Worm (Caenorhabditis elegans): Measurements from ENCODE around the gene toca-1.

Gene toca-1

DNA sequence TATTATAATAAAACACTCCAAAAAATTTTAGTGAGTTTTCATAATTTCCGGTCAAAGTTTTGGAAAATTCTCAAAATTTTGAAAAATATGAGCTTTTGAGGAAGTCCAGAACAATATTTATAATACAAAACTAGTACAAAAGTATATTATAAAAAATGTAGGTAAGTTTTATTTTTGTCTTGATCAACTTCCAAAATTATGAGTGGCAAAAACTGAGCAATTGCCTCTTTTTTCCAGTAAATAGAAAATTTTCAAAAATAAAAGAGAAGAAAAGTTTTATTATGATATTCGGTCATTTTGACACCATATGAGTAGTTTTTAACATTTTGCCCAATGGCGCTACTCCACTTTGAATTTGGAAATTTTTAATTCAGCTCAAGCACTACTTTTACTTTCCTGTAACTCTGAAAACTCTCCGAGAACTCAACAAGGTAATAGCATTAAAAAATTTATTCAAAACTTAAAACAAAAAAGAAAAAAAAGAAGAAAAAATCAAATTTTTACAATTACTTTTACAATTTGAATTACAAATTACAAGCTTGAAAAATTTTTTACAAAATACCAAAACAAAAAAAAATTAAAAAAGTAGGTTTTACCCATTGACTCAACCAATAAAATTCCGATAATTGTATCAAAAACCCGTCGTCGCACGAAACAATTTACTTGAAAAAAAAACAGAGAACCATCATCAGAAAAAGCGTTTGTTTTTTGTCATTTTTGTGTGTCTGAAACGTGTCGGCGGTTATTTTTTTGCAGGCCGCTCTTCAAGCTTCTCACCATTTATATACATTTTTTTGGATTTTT, 17.4 kb downstream of the toca-1 start:
- TF ChIP-seq pqm-1 (tag; optimal IDR thresholded peaks at IDR 0.05) (peak; percentile 53), nhr-67 (tag; optimal IDR thresholded peaks at IDR 0.05) (no peak), pha-4 (tag; optimal IDR thresholded peaks at IDR 0.05) (peak; percentile 92), ceh-28 (tag; optimal IDR thresholded peaks at IDR 0.05) (peak; percentile 28), nhr-43 (tag; optimal IDR thresholded peaks at IDR 0.05; ENCODE audit: poor library complexity, severe bottlenecking) (peak; percentile 5), ceh-9 (tag; optimal IDR thresholded peaks at IDR 0.05) (no peak), nhr-77 (tag; optimal IDR thresholded peaks at IDR 0.05) (no peak), R02D3.7 (tag; optimal IDR thresholded peaks at IDR 0.05) (no peak), jun-1 (tag; optimal IDR thresholded peaks at IDR 0.05) (peak; percentile 79), ztf-4 (tag; optimal IDR thresholded peaks at IDR 0.05) (peak; percentile 89), ama-1 (optimal IDR thresholded peaks at IDR 0.05) (peak; percentile 39), lsy-12 (tag; optimal IDR thresholded peaks at IDR 0.05) (peak; percentile 66), nhr-23 (tag; optimal IDR thresholded peaks at IDR 0.05) (peak; percentile 11), mml-1 (tag; optimal IDR thresholded peaks at IDR 0.05) (no peak), fkh-10 (GFP tag; optimal IDR thresholded peaks at IDR 0.05) (no peak)

DNA sequence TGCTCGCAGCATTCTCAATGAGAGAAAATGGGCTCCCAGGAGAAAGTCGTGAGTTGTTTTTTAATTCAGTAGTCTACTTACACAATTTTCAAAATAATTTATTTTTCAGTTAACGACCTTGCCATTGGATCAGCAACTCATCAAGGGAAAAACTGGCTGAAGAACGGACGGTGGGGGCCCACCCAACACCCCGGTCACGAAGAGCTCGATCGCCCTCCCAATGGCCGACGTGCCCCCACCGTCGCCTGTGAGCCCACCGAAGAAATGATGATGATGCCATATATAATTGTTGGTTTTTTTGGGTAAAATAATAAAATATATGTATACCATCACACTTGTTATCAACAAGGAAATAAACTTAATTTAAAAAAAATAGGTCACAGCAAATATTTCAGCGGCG, 18.4 kb downstream of the toca-1 start:
- no peak for TF ChIP-seq nfya-1 (tag; optimal IDR thresholded peaks at IDR 0.05; ENCODE audit: insufficient read depth)

DNA sequence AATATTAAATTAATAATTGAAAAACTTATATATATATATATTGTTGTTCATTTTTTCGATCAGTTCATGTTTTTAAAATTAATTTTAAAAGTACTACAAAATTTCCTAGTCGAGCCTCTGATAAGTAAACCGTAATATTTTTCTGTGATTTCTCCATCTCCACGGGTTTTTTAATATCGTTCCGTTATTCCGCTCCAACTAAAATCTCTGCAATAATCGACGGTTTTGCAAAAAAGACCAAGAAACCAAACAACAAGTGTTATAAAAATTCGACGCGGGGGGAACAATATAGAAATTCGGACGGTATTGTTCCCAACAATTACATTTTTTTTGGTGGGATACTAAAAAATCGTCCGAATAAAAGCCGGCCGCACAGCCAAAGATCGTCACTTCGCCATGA, 18.8 kb downstream of the toca-1 start, which contains the start of gene F09E10.1:
Gene F09E10.1, plus strand, starts transcription at position 301 of the 400 bp plus-strand sequence.
- TF ChIP-seq lin-15B (tag; optimal IDR thresholded peaks at IDR 0.05) (no peak), tbx-2 (tag; optimal IDR thresholded peaks at IDR 0.05) (no peak), lin-39 (tag; optimal IDR thresholded peaks at IDR 0.05) (no peak), elt-3 (tag; optimal IDR thresholded peaks at IDR 0.05) (no peak), fkh-10 (GFP tag; optimal IDR thresholded peaks at IDR 0.05) (no peak), hmg-11 (tag; optimal IDR thresholded peaks at IDR 0.05) (no peak), nhr-25 (tag; optimal IDR thresholded peaks at IDR 0.05) (no peak)

DNA sequence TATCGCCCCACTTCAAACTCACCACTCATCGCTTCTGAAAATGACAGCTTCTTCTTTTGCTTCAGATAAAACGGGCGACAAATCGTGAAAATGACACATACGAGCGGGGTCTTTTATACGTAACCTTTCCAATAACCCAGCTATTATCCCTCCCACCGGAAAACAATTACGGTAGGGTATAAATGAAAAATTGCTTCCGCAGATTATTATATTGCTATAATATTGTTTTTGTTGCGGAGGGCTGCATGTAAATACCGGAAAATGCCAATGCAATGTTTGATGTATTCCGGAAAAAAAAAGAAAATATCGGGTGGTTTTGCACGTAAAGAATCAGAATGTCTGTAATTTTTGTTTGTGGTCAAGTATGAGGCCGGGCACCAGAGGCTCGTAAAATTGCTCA, 19.5 kb downstream of the toca-1 start, which contains the start of gene F09E10.7:
Gene F09E10.7, minus strand, starts transcription at position 101 of the 400 bp plus-strand sequence.
- TF ChIP-seq R02D3.7 (tag; optimal IDR thresholded peaks at IDR 0.05) (no peak), nhr-23 (tag; optimal IDR thresholded peaks at IDR 0.05) (no peak), elt-1 (tag; optimal IDR thresholded peaks at IDR 0.05) (no peak), fkh-10 (GFP tag; optimal IDR thresholded peaks at IDR 0.05) (no peak), egl-5 (tag; optimal IDR thresholded peaks at IDR 0.05) (no peak)

ce11 chrX:1499499-1499898, 21.8 kb downstream of the toca-1 start:
- TF ChIP-seq ceh-28 (tag; optimal IDR thresholded peaks at IDR 0.05) (no peak), unc-62 (GFP tag; optimal IDR thresholded peaks at IDR 0.05) (no peak), nhr-28 (tag; optimal IDR thresholded peaks at IDR 0.05) (no peak), nhr-237 (tag; optimal IDR thresholded peaks at IDR 0.05) (no peak), zag-1 (tag; optimal IDR thresholded peaks at IDR 0.05) (no peak), skn-1 (tag; optimal IDR thresholded peaks at IDR 0.05) (no peak), fos-1 (tag; optimal IDR thresholded peaks at IDR 0.05) (no peak), fkh-2 (tag; optimal IDR thresholded peaks at IDR 0.05) (no peak), egl-5 (tag; optimal IDR thresholded peaks at IDR 0.05) (no peak), lin-15B (tag; optimal IDR thresholded peaks at IDR 0.05) (no peak), ceh-82 (tag; optimal IDR thresholded peaks at IDR 0.05) (no peak)

DNA sequence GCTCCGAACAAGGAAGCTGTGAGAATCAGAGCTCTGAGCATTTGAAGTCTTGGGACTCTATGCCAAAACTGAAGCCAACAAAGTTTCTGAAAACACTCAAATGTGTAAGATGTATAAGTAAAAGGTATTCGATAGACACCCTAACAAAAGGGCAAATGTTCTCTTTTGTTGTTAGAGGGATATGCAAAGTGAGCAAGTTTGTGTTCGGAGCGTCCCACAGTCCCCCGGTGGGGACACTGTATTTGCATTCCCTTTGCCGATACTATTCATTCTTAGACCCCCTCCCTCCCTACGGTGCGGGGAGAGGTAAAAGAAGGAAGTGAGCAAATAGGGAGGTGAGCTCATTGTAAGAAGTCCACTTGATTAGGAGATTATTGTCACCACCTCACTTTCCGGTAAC, 23.7 kb downstream of the toca-1 start, which contains the start of gene F09E10.6:
Gene F09E10.6, minus strand, starts transcription at position 101 of the 400 bp plus-strand sequence.
- TF ChIP-seq lin-15B (tag; optimal IDR thresholded peaks at IDR 0.05) (no peak), lsy-12 (tag; optimal IDR thresholded peaks at IDR 0.05) (no peak), aly-2 (tag; optimal IDR thresholded peaks at IDR 0.05) (no peak), unc-62 (GFP tag; optimal IDR thresholded peaks at IDR 0.05) (no peak), ZK546.5 (tag; optimal IDR thresholded peaks at IDR 0.05) (no peak), snpc-4 (tag; optimal IDR thresholded peaks at IDR 0.05) (no peak)

Data from whole organism, L3 larva.